Fruit fly (Drosophila melanogaster): ENCODE data around the gene Mtch.

The Mtch gene

DNA sequence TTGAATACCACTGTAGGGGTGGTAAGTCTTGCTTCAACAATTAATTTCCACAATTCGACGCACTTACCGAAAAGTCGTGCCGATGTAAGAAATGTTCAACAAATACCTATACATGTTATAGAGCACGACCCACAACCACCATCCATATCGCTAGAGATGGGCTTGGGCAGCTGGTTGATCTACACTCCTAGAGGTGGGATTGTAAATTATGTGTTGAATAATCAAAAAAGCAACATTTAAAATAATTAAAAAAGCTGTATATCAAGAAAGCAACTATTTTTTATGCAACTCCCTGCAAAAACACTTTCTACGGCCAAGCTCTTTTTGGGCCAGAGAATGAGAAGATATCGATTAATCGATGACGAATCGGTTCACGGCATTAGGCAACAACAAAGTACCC, at the start of gene Mtch, which contains the start of the genes CG34140 and Mkp:
Gene Mtch, plus strand, starts transcription at position 376 of the 400 bp plus-strand sequence.
Gene CG34140, minus strand, starts transcription at position 174 of the 400 bp plus-strand sequence.
Gene Mkp, minus strand, starts transcription at position 290 of the 400 bp plus-strand sequence.
- TF ChIP-seq CTCF (optimal IDR thresholded peaks at IDR 0.05) (no peak), CG8478 (optimal IDR thresholded peaks at IDR 0.05) (no peak)

DNA sequence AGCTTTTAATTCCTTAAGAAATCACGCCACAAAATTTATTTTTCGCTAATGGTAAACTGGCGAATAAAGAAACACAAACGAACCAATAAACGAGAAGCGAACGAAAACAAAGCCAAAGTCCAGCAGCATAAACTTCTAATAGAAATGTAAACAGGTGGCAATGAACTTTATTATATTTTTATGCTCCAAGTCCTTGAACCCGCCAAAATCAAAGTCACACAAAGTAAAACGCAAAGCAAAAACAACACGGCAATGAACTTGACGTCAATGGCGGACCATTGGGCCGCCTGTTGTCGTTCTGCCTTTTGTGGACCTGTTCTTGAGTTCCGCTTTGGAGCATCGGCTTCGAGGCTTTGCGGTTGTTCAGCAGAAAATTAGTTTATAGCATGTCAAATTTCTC, 49.6 kb upstream of the Mtch start:
- TF ChIP-seq CG8478 (optimal IDR thresholded peaks at IDR 0.05), result no peak
- no peak for TF ChIP-seq CTCF (optimal IDR thresholded peaks at IDR 0.05)

DNA sequence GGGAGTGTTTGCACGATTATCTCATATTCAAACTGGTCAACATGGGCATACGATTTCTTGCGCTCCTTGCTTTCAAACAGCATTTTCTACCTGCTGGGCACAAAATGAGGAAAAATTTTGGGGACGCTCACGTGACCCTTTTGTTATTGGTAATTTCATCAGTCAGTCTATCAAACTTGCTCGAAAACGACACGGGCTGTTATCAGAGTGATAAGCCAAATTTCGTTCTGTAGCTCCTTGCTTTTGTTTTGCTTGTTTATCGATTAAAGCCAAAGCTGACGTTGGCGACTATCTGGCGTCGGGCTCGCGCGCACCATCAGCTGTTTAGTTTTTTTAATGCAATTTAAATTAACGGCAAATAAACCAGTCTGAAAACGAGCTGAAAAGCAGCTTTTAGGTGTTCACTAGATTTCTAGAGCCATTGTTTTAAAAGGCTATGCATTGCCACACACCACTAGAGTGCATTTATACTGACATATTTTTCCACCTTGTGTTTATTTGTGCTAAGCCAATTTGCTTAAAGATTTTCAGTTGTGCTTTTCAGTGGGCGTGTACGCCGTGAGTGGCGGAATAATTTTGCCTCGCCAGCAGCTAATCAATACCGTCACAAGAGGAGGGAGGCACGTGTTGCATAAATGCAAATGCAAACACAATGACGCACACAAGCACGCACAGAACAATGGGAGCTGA, 47.7 kb upstream of the Mtch start:
- TF ChIP-seq CG8478 (optimal IDR thresholded peaks at IDR 0.05), result no peak

DNA sequence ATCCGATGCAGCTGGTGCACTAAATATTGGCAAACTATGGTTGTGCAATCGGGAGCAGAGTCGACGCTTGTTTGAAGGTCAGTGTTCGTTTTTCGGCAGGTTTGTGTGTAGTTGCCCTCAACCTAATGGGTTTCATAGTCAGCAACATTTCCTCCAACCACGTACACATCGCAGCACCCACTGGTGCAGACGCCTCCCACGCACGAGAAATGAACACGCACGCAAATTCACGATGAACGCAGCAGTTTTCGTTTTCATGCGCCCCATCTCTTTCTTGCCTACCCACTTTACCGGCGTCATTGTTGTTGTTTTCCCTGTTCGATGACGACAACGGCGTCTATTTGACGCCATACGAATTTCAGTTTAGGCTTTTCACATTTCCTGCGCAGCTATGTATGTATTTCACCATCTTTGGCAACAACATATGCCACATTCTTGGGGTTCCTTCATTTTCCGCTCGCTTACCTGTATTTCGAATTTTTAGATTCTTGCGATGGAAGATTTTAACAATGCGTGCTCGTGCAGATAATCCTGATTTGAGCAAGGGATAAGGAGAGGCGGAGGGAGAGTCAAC, 46.7 kb upstream of the Mtch start:
- no peak for TF ChIP-seq CG8478 (optimal IDR thresholded peaks at IDR 0.05)
- TF ChIP-seq CTCF (optimal IDR thresholded peaks at IDR 0.05), result no peak

DNA sequence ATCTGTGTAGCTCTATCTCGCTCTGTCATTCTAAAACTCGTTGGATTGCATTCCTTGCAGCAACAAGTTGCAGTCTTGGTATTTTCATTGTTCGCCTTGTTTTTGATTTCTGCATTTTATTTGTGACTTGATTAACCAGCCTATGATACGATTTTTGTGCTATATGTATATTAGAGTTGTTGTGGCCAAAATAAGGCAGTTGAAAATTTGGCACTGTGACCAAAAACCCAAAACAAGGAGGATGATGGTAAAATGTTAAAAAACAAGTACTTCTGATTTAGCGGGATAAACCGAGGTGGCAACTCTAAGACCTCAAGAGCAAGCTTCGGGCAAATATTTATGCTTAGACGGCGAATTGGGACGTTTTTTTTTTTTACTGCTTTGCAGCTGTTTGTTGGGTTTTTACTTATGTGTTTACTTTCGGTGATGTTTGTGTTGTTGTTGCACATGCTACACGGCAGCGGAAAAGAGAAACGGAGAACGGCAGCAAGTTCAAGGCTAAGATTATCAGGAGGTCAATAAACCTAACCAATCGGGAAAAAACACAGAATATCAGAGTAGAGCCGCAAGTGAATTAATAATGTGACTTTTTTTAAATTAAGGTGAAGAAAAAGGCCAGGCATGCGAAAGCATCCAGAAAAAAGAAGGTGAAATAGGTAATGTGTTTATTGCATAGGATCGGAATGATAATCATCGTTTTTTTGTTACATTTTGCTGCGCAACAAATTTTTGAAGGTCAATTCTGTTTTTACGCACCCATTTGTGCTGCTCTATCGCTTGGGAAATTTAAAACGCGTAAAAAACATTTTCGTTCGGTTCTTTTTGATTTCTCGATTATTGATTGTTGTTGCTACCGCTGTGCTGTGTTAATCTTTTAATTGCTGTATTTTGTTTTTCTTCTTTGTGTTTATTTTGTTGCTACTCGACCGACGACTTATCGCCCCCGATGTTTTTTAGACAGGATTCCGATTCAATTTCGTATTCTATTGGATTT, 44.6 kb upstream of the Mtch start:
- TF ChIP-seq CTCF (optimal IDR thresholded peaks at IDR 0.05), result no peak

DNA sequence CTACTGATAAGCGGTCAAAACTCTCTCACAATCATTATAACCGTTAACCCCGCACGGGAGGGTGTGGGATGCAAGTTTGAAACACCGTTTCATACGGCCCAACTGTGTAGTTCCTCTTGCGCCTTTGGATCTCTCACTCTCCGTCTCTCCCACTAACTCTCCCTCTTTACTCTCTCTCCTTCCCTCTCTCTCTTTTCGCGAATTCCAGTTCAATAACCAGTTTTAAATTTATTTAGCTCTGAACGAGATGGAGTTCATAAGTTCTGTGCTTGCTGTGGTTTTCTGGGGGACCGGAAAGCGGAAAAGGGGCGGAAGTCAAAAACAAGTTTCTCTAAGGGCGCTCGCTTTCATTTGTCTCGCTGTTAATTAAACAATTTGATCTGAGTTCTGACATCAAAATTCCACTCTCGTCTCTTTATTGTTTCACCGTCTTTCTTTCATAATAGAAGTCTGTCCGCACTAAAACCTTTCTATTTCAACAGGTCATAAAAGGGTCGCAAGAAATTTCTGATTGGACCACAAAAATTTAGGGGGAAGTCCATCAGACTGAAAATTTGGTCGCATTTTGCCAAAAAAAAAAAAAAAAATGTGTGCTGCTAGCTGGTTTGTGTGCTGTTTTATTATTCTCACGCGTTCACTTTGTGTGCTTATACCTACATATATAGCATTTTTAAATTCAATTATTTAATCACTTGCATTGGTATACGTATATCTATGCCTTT, 43.4 kb upstream of the Mtch start:
- TF ChIP-seq CG8478 (optimal IDR thresholded peaks at IDR 0.05) (no peak), CTCF (optimal IDR thresholded peaks at IDR 0.05) (no peak)

DNA sequence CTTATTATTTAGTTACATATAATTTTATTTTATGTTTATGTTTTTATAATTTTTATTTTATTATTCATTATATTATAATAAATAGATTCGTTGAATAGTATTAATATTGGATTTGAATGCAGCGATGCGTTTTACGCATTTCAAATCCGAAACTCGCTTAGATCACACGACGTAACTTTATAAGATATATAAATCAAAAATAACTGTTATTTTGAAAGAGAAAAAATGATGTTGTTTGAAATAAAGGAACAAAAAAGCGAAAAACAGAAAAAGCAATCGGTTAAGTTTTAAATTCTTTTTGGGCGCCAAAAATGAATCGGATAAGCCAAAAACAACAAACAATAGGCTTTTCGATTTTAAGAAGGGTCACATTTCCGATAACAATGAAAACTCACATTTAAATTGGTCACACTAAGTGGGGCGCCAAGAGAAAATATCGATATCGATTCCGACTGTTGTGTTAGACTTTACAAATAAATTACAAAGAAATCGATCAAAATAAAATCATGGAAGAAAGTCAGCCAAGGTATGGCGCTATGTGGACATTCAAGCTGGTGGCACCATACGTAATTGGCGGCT, 38.3 kb upstream of the Mtch start, which contains the start of gene CG6845:
Gene CG6845, plus strand, starts transcription at position 436 of the 579 bp plus-strand sequence.
- TF ChIP-seq CTCF (optimal IDR thresholded peaks at IDR 0.05), result peak in 1 of 2 experiments; percentile 17
- TF ChIP-seq CG8478 (optimal IDR thresholded peaks at IDR 0.05), result no peak

DNA sequence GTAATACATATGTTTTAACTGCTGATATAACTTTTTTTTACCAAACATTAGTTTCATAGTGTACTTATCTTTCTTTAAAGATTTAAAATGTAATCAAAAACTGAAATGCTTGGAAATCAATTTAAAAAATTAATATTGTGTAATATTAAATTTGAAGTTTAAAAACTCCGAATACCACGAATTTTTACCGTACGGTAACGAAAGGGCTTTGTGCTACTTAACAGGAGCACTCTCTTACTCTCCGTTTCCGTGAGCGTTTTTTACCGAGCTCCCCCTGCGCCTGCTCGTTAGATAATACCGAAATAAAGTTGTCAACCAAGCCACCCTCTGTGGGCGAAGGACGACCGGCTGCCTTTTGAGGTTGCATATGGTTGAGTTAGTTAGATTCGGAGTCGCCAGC, 31.9 kb upstream of the Mtch start, which contains the start of the genes Dic61B and p130CAS:
Gene Dic61B, minus strand, starts transcription at position 101 of the 400 bp plus-strand sequence.
Gene p130CAS, plus strand, starts transcription at position 396 of the 400 bp plus-strand sequence.
- TF ChIP-seq CG8478 (optimal IDR thresholded peaks at IDR 0.05) (no peak), CTCF (optimal IDR thresholded peaks at IDR 0.05) (no peak)

DNA sequence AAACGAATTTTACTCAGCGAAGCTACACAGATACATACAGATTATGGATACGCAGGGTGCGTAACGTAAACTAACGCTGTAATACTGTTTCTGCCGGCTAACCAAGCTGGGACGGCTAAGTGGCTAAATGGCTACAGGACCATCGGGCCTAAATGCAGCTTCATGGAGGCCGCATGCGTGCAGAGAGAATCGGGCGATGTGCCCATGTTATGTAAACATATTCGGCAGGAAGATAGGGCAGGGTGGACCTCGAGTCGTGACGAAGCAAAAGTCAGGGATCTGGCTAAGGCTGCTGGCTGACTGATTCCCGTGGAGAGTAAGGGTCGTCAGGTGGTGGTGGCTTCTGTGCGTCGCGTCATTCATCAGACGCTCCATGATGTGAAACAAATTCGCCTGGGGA, 30.8 kb upstream of the Mtch start:
- no peak for TF ChIP-seq CTCF (optimal IDR thresholded peaks at IDR 0.05)
- TF ChIP-seq CG8478 (optimal IDR thresholded peaks at IDR 0.05), result no peak

DNA sequence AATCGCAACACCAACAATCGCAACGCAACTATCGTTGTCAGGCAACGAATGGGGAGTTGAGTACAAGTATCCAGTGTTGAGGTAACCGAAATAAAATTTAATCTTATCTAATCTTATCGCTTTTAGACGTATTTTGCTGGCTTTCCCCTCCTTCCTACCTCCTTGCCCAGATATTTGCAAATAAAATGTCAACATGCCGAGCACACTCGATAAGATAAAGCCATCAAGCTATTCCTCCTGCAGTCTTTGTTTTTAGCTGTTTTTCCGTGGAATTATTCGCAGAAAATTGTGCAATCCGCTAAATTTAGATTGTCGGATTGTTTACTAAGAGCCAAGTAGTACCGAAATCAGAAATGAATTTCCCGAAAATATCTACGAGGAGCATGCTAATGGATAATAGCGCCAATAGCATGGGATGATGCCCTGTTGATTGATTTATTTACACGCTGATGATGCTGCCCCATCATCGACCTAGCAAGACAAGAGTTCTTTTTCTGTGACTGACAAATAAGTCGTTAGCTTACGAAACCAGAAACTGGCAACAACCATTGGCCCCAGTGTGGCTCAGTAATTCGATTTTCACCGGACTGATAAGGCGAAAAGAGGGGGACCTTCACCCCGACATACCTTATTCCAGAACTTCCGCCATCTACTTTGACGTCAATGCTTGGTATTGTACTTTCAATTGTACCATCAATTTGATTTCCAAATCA, 27.7 kb upstream of the Mtch start:
- TF ChIP-seq CG8478 (optimal IDR thresholded peaks at IDR 0.05), result no peak
- no peak for TF ChIP-seq CTCF (optimal IDR thresholded peaks at IDR 0.05)

DNA sequence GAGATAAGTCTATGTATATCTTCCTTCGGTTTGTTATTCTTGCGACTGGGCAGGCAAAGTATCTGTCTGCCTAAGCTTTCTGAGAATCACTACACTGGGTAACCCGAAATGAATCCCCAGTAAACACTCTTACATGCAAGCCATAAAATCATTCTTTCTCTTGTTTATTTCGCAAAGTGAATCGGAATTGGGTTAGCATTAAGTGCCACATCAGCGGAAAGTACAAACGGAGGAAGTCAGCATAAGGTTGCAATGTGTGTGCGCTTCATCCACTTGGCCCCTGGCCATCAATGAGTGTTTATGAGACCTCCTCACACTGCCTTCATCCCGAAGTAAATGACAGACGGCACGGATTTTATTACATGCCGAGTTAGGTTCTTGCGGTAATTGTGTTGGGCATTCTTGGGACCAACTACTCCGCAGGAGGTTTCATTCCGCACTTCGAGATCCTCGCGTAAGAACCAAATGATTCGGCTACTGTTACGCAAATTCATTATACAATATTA, 26.7 kb upstream of the Mtch start:
- TF ChIP-seq CTCF (optimal IDR thresholded peaks at IDR 0.05), result no peak

DNA sequence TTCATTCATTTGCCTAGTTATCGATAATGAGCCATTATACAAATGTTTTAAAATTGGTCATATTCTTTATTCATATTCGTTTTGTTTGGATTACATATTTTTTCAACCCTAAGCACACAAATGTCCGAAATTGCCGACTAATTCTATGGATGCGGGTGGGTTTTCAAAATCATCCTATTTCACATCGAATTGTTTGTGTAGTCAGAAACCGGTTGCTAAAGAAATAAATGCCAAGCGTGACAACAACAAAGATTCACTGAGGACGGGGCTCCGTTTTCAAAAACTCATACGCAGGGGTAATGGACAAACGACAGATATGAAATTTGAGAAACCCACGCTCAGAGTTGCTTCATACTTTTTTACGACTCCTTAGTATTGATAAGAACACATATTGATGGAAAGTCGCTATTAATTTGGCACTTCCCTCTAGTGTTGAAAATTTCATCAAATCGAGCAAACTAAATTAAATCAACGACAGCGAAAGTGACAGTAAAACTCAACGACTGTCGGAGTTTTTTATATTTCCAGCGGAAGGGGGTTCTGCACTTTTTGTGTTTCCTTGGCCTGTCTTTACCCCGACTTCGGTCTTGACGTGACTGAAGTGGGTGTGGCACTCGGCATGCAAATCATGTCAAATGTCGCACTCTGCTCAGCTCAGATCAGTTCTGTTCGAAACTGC, 24.9 kb upstream of the Mtch start:
- TF ChIP-seq CTCF (optimal IDR thresholded peaks at IDR 0.05), result peak in 1 of 2 experiments; percentile 12
- TF ChIP-seq CG8478 (optimal IDR thresholded peaks at IDR 0.05), result no peak
